Worm (Caenorhabditis elegans) whole organism, young adult: ENCODE results near the gene F46B6.12.

Source experiments
- C06A6.2 ChIP-seq: fragments of 200-800 bp; sonication (Bioruptor generic); conservative IDR thresholded peaks from 2 replicates; pipeline ENCODE4 v1.3.6; 2022; ENCODE audit warnings: missing genetic modification characterization, missing compliant biosample characterization
- C17E4.6 ChIP-seq: fragments of 200-800 bp; sonication (Bioruptor generic); IDR thresholded peaks from 2 replicates; pipeline ENCODE4 v1.3.6; 2022; ENCODE audit warnings: missing genetic modification reagents, missing genetic modification characterization, missing compliant biosample characterization
- D2030.7 ChIP-seq: fragments of 200-800 bp; sonication (Bioruptor generic); IDR thresholded peaks from 2 replicates; pipeline ENCODE4 v1.3.6; 2022; ENCODE audit warnings: missing genetic modification reagents, missing genetic modification characterization, missing compliant biosample characterization
- F10E7.11 ChIP-seq: sonication (generic microtip); optimal IDR thresholded peaks from 2 replicates; lab custom pipeline; 2017; ENCODE audit warnings: mild to moderate bottlenecking, missing genetic modification characterization, moderate library complexity, missing compliant biosample characterization
- F22D6.2 ChIP-seq: sonication (generic microtip); optimal IDR thresholded peaks from 2 replicates; lab custom pipeline; 2016; ENCODE audit warnings: mild to moderate bottlenecking, missing genetic modification characterization, missing compliant biosample characterization
- F39B2.1 ChIP-seq: fragments of 200-800 bp; sonication (Bioruptor generic); IDR thresholded peaks from 2 replicates; pipeline ENCODE4 v1.3.6; 2022; ENCODE audit warnings: missing genetic modification reagents, missing genetic modification characterization, missing compliant biosample characterization
- F52B5.7 ChIP-seq: sonication (generic microtip); optimal IDR thresholded peaks from 2 replicates; lab custom pipeline; 2016; ENCODE audit warnings: mild to moderate bottlenecking, missing genetic modification characterization, missing compliant biosample characterization
- K11D2.4 ChIP-seq: fragments of 200-800 bp; sonication (Bioruptor generic); IDR thresholded peaks from 2 replicates; pipeline ENCODE4 v1.3.6; 2022; ENCODE audit warnings: missing genetic modification reagents, missing genetic modification characterization, missing compliant biosample characterization
- T07F8.4 ChIP-seq: sonication (generic microtip); optimal IDR thresholded peaks from 2 replicates; lab custom pipeline; 2016; ENCODE audit warnings: mild to moderate bottlenecking, missing genetic modification characterization, moderate library complexity, missing compliant biosample characterization
- T26A5.8 ChIP-seq: sonication (generic microtip); optimal IDR thresholded peaks from 2 replicates; lab custom pipeline; 2016; ENCODE audit warnings: missing genetic modification characterization, missing compliant biosample characterization
- Y53F4B.3 ChIP-seq: fragments of 200-800 bp; sonication (Bioruptor generic); IDR thresholded peaks from 2 replicates; pipeline ENCODE4 v1.3.6; 2022; ENCODE audit warnings: missing genetic modification reagents, missing genetic modification characterization, missing compliant biosample characterization
- Y56A3A.18 ChIP-seq: fragments of 200-800 bp; sonication (Bioruptor generic); IDR thresholded peaks from 2 replicates; pipeline ENCODE4 v1.3.6; 2022; ENCODE audit warnings: missing genetic modification reagents, missing genetic modification characterization, missing compliant biosample characterization
- Y79H2A.3 ChIP-seq: fragments of 200-800 bp; sonication (Bioruptor generic); conservative IDR thresholded peaks from 2 replicates; pipeline ENCODE4 v1.3.6; 2022; ENCODE audit warnings: missing genetic modification reagents, missing genetic modification characterization, missing compliant biosample characterization
- Y95B8A.8 ChIP-seq: fragments of 200-800 bp; sonication (Bioruptor generic); IDR thresholded peaks from 2 replicates; pipeline ENCODE4 v1.3.6; 2022; ENCODE audit warnings: missing genetic modification reagents, missing genetic modification characterization, missing compliant biosample characterization
- akir-1 ChIP-seq: fragments of 200-800 bp; sonication (Bioruptor generic); optimal IDR thresholded peaks from 2 replicates; lab custom pipeline; 2018; ENCODE audit warnings: mild to moderate bottlenecking, missing genetic modification characterization, moderate library complexity, missing compliant biosample characterization
- aptf-2 ChIP-seq: fragments of 200-800 bp; sonication (Bioruptor generic); conservative IDR thresholded peaks from 2 replicates; pipeline ENCODE4 v1.3.6; 2022; ENCODE audit warnings: missing genetic modification reagents, missing genetic modification characterization, missing compliant biosample characterization
- aptf-3 ChIP-seq: fragments of 200-800 bp; sonication (Bioruptor generic); IDR thresholded peaks from 2 replicates; pipeline ENCODE4 v1.3.6; 2022; ENCODE audit warnings: missing genetic modification characterization, missing compliant biosample characterization
- cebp-2 ChIP-seq: fragments of 200-800 bp; sonication (Bioruptor generic); IDR thresholded peaks from 2 replicates; pipeline ENCODE4 v1.3.6; 2022; ENCODE audit warnings: missing genetic modification characterization, missing compliant biosample characterization
- ceh-100 ChIP-seq: fragments of 200-800 bp; sonication (Bioruptor generic); IDR thresholded peaks from 2 replicates; pipeline ENCODE4 v1.3.6; 2022; ENCODE audit warnings: missing genetic modification reagents, missing genetic modification characterization, missing compliant biosample characterization
- ceh-27 ChIP-seq: fragments of 200-800 bp; sonication (Bioruptor generic); optimal IDR thresholded peaks from 2 replicates; lab custom pipeline; 2018; ENCODE audit warnings: mild to moderate bottlenecking, missing genetic modification characterization, moderate library complexity, missing compliant biosample characterization
- ceh-79 ChIP-seq: sonication (generic microtip); optimal IDR thresholded peaks from 2 replicates; lab custom pipeline; 2017; ENCODE audit warnings: mild to moderate bottlenecking, missing genetic modification characterization, missing compliant biosample characterization
- die-1 ChIP-seq: sonication (generic microtip); optimal IDR thresholded peaks from 2 replicates; lab custom pipeline; 2016; ENCODE audit warnings: missing genotype, mild to moderate bottlenecking, missing genetic modification characterization, missing compliant biosample characterization
- dpff-1 ChIP-seq: sonication (generic microtip); optimal IDR thresholded peaks from 2 replicates; lab custom pipeline; 2017; ENCODE audit warnings: mild to moderate bottlenecking, missing genetic modification characterization, missing compliant biosample characterization
- dpl-1 ChIP-seq: fragments of 150-350 bp; optimal IDR thresholded peaks from 2 replicates; lab custom pipeline; 2014; ENCODE audit warnings: missing biosample characterization, missing genetic modification reagents, missing genetic modification characterization
- egl-44 ChIP-seq: fragments of 200-800 bp; sonication (Bioruptor generic); IDR thresholded peaks from 2 replicates; pipeline ENCODE4 v1.3.6; 2022; ENCODE audit warnings: missing genetic modification reagents, missing genetic modification characterization, missing compliant biosample characterization
- egrh-3 ChIP-seq: fragments of 200-800 bp; sonication (Bioruptor generic); IDR thresholded peaks from 2 replicates; pipeline ENCODE4 v1.3.6; 2022; ENCODE audit warnings: missing genetic modification reagents, missing genetic modification characterization, missing compliant biosample characterization
- ets-4 ChIP-seq: fragments of 200-800 bp; sonication (Bioruptor generic); optimal IDR thresholded peaks from 2 replicates; lab custom pipeline; 2018; ENCODE audit warnings: mild to moderate bottlenecking, missing genetic modification characterization, missing compliant biosample characterization
- fkh-3 ChIP-seq: sonication (generic microtip); optimal IDR thresholded peaks from 2 replicates; lab custom pipeline; 2016; ENCODE audit warnings: mild to moderate bottlenecking, missing genetic modification characterization, missing compliant biosample characterization
- him-1 ChIP-seq: sonication (generic microtip); optimal IDR thresholded peaks from 2 replicates; lab custom pipeline; 2016; ENCODE audit warnings: missing genotype, missing genetic modification reagents, missing genetic modification characterization, missing compliant biosample characterization
- hmg-1.2 ChIP-seq: fragments of 200-800 bp; sonication (Bioruptor generic); IDR thresholded peaks from 2 replicates; pipeline ENCODE4 v1.3.6; 2022; ENCODE audit warnings: missing genetic modification reagents, missing genetic modification characterization, missing compliant biosample characterization
- lin-35 ChIP-seq, 3 experiments: fragments of 150-350 bp in 2 of 3; sonication (generic microtip) in 1 of 3; optimal IDR thresholded peaks; 2 replicates each; lab custom pipeline; 2014 to 2018; ENCODE audit warnings: missing biosample characterization in 3 of 3, missing genetic modification characterization in 3 of 3, missing genetic modification reagents in 3 of 3
- lin-54 ChIP-seq: fragments of 200-800 bp; sonication (Bioruptor generic); optimal IDR thresholded peaks from 2 replicates; lab custom pipeline; 2018; ENCODE audit warnings: mild to moderate bottlenecking, missing genetic modification characterization, missing compliant biosample characterization
- lir-1 ChIP-seq: fragments of 200-800 bp; sonication (Bioruptor generic); conservative IDR thresholded peaks from 2 replicates; pipeline ENCODE4 v1.3.6; 2022; ENCODE audit warnings: missing genetic modification reagents, missing genetic modification characterization, missing compliant biosample characterization
- madf-10 ChIP-seq: sonication (generic microtip); optimal IDR thresholded peaks from 2 replicates; lab custom pipeline; 2016; ENCODE audit warnings: mild to moderate bottlenecking, missing genetic modification characterization, missing compliant biosample characterization
- madf-3 ChIP-seq: fragments of 200-800 bp; sonication (Bioruptor generic); IDR thresholded peaks from 2 replicates; pipeline ENCODE4 v1.3.6; 2022; ENCODE audit warnings: missing genetic modification reagents, missing genetic modification characterization, missing compliant biosample characterization
- nfya-1 ChIP-seq: sonication (generic microtip); optimal IDR thresholded peaks from 2 replicates; lab custom pipeline; 2017; ENCODE audit warnings: antibody characterized with exemption, missing compliant biosample characterization, missing genetic modification characterization, borderline replicate concordance; ENCODE audit not compliant: insufficient read depth
- nfya-2 ChIP-seq: fragments of 200-800 bp; sonication (Bioruptor generic); IDR thresholded peaks from 2 replicates; pipeline ENCODE4 v1.3.6; 2022; ENCODE audit warnings: missing genetic modification reagents, missing genetic modification characterization, missing compliant biosample characterization
- nhr-179 ChIP-seq: sonication (generic microtip); optimal IDR thresholded peaks from 2 replicates; lab custom pipeline; 2016; ENCODE audit warnings: mild to moderate bottlenecking, missing genetic modification characterization, missing compliant biosample characterization
- nhr-90 ChIP-seq: sonication (generic microtip); optimal IDR thresholded peaks from 2 replicates; lab custom pipeline; 2016; ENCODE audit warnings: missing genotype, mild to moderate bottlenecking, missing genetic modification characterization, missing compliant biosample characterization
- rec-8 ChIP-seq, 2 experiments: sonication (generic microtip); optimal IDR thresholded peaks; 2 replicates each; lab custom pipeline; 2016; ENCODE audit warnings: mild to moderate bottlenecking in 2 of 2, missing genetic modification characterization in 2 of 2, missing genetic modification reagents in 2 of 2, missing genotype in 2 of 2, missing biosample characterization in 1 of 2, missing compliant biosample characterization in 1 of 2, moderate library complexity in 1 of 2
- snpc-1.1 ChIP-seq: sonication (generic microtip); optimal IDR thresholded peaks from 2 replicates; lab custom pipeline; 2017; ENCODE audit warnings: missing genetic modification characterization, mild to moderate bottlenecking, missing compliant biosample characterization, antibody characterized with exemption, moderate library complexity, missing genotype, missing genetic modification reagents; ENCODE audit not compliant: insufficient read depth
- somi-1 ChIP-seq: fragments of 200-800 bp; sonication (Bioruptor generic); optimal IDR thresholded peaks from 2 replicates; lab custom pipeline; 2018; ENCODE audit warnings: mild to moderate bottlenecking, missing genetic modification characterization, missing compliant biosample characterization
- sptf-2 ChIP-seq: fragments of 200-800 bp; sonication (Bioruptor generic); optimal IDR thresholded peaks from 2 replicates; lab custom pipeline; 2018; ENCODE audit warnings: mild to moderate bottlenecking, missing genetic modification characterization, missing compliant biosample characterization
- unc-130 ChIP-seq: sonication (generic microtip); optimal IDR thresholded peaks from 2 replicates; lab custom pipeline; 2016; ENCODE audit warnings: missing genetic modification reagents, missing genetic modification characterization, missing compliant biosample characterization
- zfh-2 ChIP-seq: fragments of 200-800 bp; sonication (Bioruptor generic); conservative IDR thresholded peaks from 2 replicates; pipeline ENCODE4 v1.3.6; 2022; ENCODE audit warnings: missing genetic modification reagents, missing genetic modification characterization, missing compliant biosample characterization
- ztf-18 ChIP-seq: sonication (generic microtip); optimal IDR thresholded peaks from 2 replicates; lab custom pipeline; 2016; ENCODE audit warnings: missing genotype, mild to moderate bottlenecking, missing genetic modification characterization, missing compliant biosample characterization
- ztf-3 ChIP-seq: fragments of 200-800 bp; sonication (Bioruptor generic); optimal IDR thresholded peaks from 2 replicates; lab custom pipeline; 2018; ENCODE audit warnings: mild to moderate bottlenecking, missing genetic modification characterization, missing compliant biosample characterization
- ztf-6 ChIP-seq: fragments of 200-800 bp; sonication (Bioruptor generic); IDR thresholded peaks from 2 replicates; pipeline ENCODE4 v1.3.6; 2022; ENCODE audit warnings: missing genetic modification reagents, missing genetic modification characterization, missing compliant biosample characterization

Gene F46B6.12

ce11 chrV:9789657-9790261 lies 14.1 kb upstream of the F46B6.12 start, which contains the start of gene ztf-7 (continued):
- TF ChIP-seq aptf-2 (GFP tag; lab: Robert Waterston, UW) (0 out of 2 replicates have a peak, but pooled peaks have one; percentile 20), lin-54 (GFP tag; lab: Kevin White, UChicago) (peak; percentile 91), dpl-1 (peak; percentile 49), egl-44 (peak; percentile 68), lin-35 (GFP tag; optimal IDR thresholded peaks at IDR 0.05; lab: Kevin White, UChicago) (peak in 1 of 3 experiments; percentile 87), F39B2.1 (GFP tag; lab: Robert Waterston, UW) (no peak), nhr-179 (no peak), ceh-27 (GFP tag; lab: Kevin White, UChicago) (peak; percentile 97), C06A6.2 (peak; percentile 93), ceh-79 (tag; lab: Kevin White, UChicago) (peak; percentile 32), somi-1 (GFP tag; lab: Kevin White, UChicago) (peak; percentile 92), madf-3 (GFP tag; lab: Robert Waterston, UW) (peak; percentile 88), F52B5.7 (tag; lab: Kevin White, UChicago) (peak; percentile 31), K11D2.4 (peak; percentile 96), Y95B8A.8 (GFP tag; lab: Robert Waterston, UW) (peak; percentile 90), ztf-3 (GFP tag; lab: Kevin White, UChicago) (peak; percentile 75), T07F8.4 (no peak), Y56A3A.18 (peak; percentile 94), rec-8 (tag; optimal IDR thresholded peaks at IDR 0.05; lab: Kevin White, UChicago) (no peak), zfh-2 (no peak), Y53F4B.3 (GFP tag; lab: Robert Waterston, UW) (no peak), T26A5.8 (tag; lab: Kevin White, UChicago) (no peak), Y79H2A.3 (GFP tag; lab: Robert Waterston, UW) (no peak), unc-130 (no peak), ets-4 (GFP tag; lab: Kevin White, UChicago) (peak; percentile 86), hmg-1.2 (GFP tag; lab: Robert Waterston, UW) (peak; percentile 99), egrh-3 (GFP tag; lab: Robert Waterston, UW) (no peak), akir-1 (GFP tag; lab: Kevin White, UChicago) (peak; percentile 15), madf-10 (peak; percentile 89), nfya-2 (no peak), nfya-1 (tag; lab: Kevin White, UChicago) (no peak), F10E7.11 (tag; lab: Kevin White, UChicago) (no peak), C17E4.6 (GFP tag; lab: Robert Waterston, UW) (peak; percentile 54; the same call in 1 of the 2 replicates), F22D6.2 (peak; percentile 87), D2030.7 (GFP tag; lab: Robert Waterston, UW) (peak; percentile 26; the same call in 1 of the 2 replicates), snpc-1.1 (tag; lab: Kevin White, UChicago) (no peak), sptf-2 (no peak), nhr-90 (tag; lab: Kevin White, UChicago) (peak; percentile 77), fkh-3 (tag; lab: Kevin White, UChicago) (no peak), dpff-1 (tag; lab: Kevin White, UChicago) (no peak), die-1 (no peak), ztf-18 (peak; percentile 98), ztf-6 (0 out of 2 replicates have a peak, but pooled peaks have one; percentile 42), lir-1 (GFP tag; lab: Robert Waterston, UW) (peak; percentile 89), ceh-100 (GFP tag; lab: Robert Waterston, UW) (peak; percentile 82), him-1 (no peak), cebp-2 (GFP tag; lab: Robert Waterston, UW) (peak; percentile 65; the same call in 1 of the 2 replicates), aptf-3 (GFP tag; lab: Robert Waterston, UW) (no peak)
